Worm (Caenorhabditis elegans) whole organism, late embryonic: Measurements from ENCODE around the gene F14D2.19.

Experiments used
- F13H6.1 ChIP-seq: sonication (generic microtip); optimal IDR thresholded peaks from 2 replicates; lab custom pipeline; 2016; ENCODE audit warnings: missing genetic modification characterization, missing compliant biosample characterization
- ceh-22 ChIP-seq: sonication (generic microtip); optimal IDR thresholded peaks from 2 replicates; lab custom pipeline; 2017; ENCODE audit warnings: missing biosample characterization, missing genetic modification characterization
- mec-3 ChIP-seq: sonication (generic microtip); optimal IDR thresholded peaks from 2 replicates; lab custom pipeline; 2016; ENCODE audit warnings: borderline replicate concordance, missing genetic modification characterization, missing compliant biosample characterization
- pha-4 ChIP-seq: fragments of 150-350 bp; optimal IDR thresholded peaks from 2 replicates; lab custom pipeline; 2018; ENCODE audit warnings: missing biosample characterization, missing genetic modification reagents, missing genetic modification characterization
- pros-1 ChIP-seq: fragments of 150-350 bp; optimal IDR thresholded peaks from 2 replicates; lab custom pipeline; 2014; ENCODE audit warnings: missing biosample characterization, missing genetic modification reagents, missing genetic modification characterization
- sdc-2 ChIP-seq: sonication (generic microtip); optimal IDR thresholded peaks from 2 replicates; lab custom pipeline; 2016; ENCODE audit warnings: missing genotype, missing genetic modification characterization, missing compliant biosample characterization
- ttx-3 ChIP-seq: sonication (generic microtip); optimal IDR thresholded peaks from 2 replicates; lab custom pipeline; 2016; ENCODE audit warnings: missing genetic modification reagents, missing genetic modification characterization, missing compliant biosample characterization

- TF ChIP-seq pros-1: no peak
- no peak for TF ChIP-seq ceh-22
- TF ChIP-seq pha-4 (tag; lab: Kevin White, UChicago): no peak
- no peak for TF ChIP-seq sdc-2 (tag; lab: Kevin White, UChicago)
- no peak for TF ChIP-seq F13H6.1
- no peak for TF ChIP-seq mec-3 (tag; lab: Kevin White, UChicago)
- no peak for TF ChIP-seq ttx-3 (tag; lab: Kevin White, UChicago)
Observed at ce11 chrII:3318839-3319238, 18.1 kb downstream of the F14D2.19 start.
